Fruit fly (Drosophila melanogaster) whole organism, embryonic: ENCODE results near the gene CG8814.

Experiments
- Atf3 ChIP-seq: fragments of 200-800 bp; sonication (Bioruptor generic); optimal IDR thresholded peaks from 3 replicates; lab custom pipeline; 2016; ENCODE audit warnings: missing biosample characterization, missing genetic modification characterization
- Bdp1 ChIP-seq: fragments of 200-800 bp; sonication (Bioruptor generic); optimal IDR thresholded peaks from 3 replicates; lab custom pipeline; 2016; ENCODE audit warnings: missing biosample characterization, missing genetic modification characterization
- Bgb ChIP-seq: fragments of 200-800 bp; sonication (Bioruptor generic); IDR thresholded peaks from 2 replicates; pipeline ENCODE4 v1.3.6; 2022; ENCODE audit warnings: missing biosample characterization, missing genetic modification characterization; ENCODE audit not compliant: partially characterized antibody
- Blimp-1 ChIP-seq: fragments of 200-800 bp; sonication (Bioruptor generic); optimal IDR thresholded peaks from 3 replicates; lab custom pipeline; 2018; ENCODE audit warnings: missing biosample characterization, missing genetic modification characterization, mild to moderate bottlenecking, moderate library complexity, missing genetic modification reagents
- BtbVII ChIP-seq: fragments of 200-800 bp; sonication (Bioruptor generic); optimal IDR thresholded peaks from 3 replicates; lab custom pipeline; 2017; ENCODE audit warnings: missing biosample characterization, mild to moderate bottlenecking, missing genetic modification characterization
- CG10209 ChIP-seq: fragments of 200-800 bp; sonication (Bioruptor generic); optimal IDR thresholded peaks from 3 replicates; lab custom pipeline; 2017; ENCODE audit warnings: missing biosample characterization, mild to moderate bottlenecking, missing genetic modification characterization, missing genetic modification reagents
- CG10543 ChIP-seq: fragments of 200-800 bp; sonication (Bioruptor generic); optimal IDR thresholded peaks from 3 replicates; lab custom pipeline; 2017; ENCODE audit warnings: missing biosample characterization, mild to moderate bottlenecking, missing genetic modification characterization, moderate library complexity
- CG1233 ChIP-seq: fragments of 200-800 bp; sonication (Bioruptor generic); optimal IDR thresholded peaks from 4 replicates; lab custom pipeline; 2018; ENCODE audit warnings: missing biosample characterization, mild to moderate bottlenecking, missing genetic modification characterization
- CG12769 ChIP-seq: fragments of 200-800 bp; sonication (Bioruptor generic); optimal IDR thresholded peaks from 2 replicates; lab custom pipeline; 2019; ENCODE audit warnings: missing biosample characterization, mild to moderate bottlenecking, missing genetic modification characterization, moderate library complexity
- CG12942 ChIP-seq: fragments of 200-800 bp; sonication (Bioruptor generic); optimal IDR thresholded peaks from 3 replicates; lab custom pipeline; 2016; ENCODE audit warnings: missing biosample characterization, missing genetic modification characterization
- CG14050 ChIP-seq: fragments of 200-800 bp; sonication (Bioruptor generic); IDR thresholded peaks from 3 replicates; pipeline ENCODE4 v1.3.6; 2022; ENCODE audit warnings: missing biosample characterization, missing genetic modification characterization
- CG15269 ChIP-seq: fragments of 200-800 bp; sonication (Bioruptor generic); optimal IDR thresholded peaks from 2 replicates; lab custom pipeline; 2018; ENCODE audit warnings: missing biosample characterization, mild to moderate bottlenecking, missing genetic modification characterization, moderate library complexity
- CG1603 ChIP-seq: fragments of 200-800 bp; sonication (Bioruptor generic); optimal IDR thresholded peaks from 2 replicates; lab custom pipeline; 2019; ENCODE audit warnings: missing biosample characterization, mild to moderate bottlenecking, missing genetic modification characterization, moderate library complexity
- CG16863 ChIP-seq: fragments of 200-800 bp; sonication (Bioruptor generic); optimal IDR thresholded peaks from 3 replicates; lab custom pipeline; 2016; ENCODE audit warnings: missing biosample characterization, missing genetic modification characterization
- CG17385 ChIP-seq: fragments of 200-800 bp; sonication (Bioruptor generic); optimal IDR thresholded peaks from 3 replicates; lab custom pipeline; 2018; ENCODE audit warnings: missing biosample characterization, mild to moderate bottlenecking, missing genetic modification characterization
- CG17802 ChIP-seq: fragments of 200-800 bp; sonication (Bioruptor generic); optimal IDR thresholded peaks from 2 replicates; lab custom pipeline; 2018; ENCODE audit warnings: missing biosample characterization, mild to moderate bottlenecking, missing genetic modification characterization, moderate library complexity
- CG18262 ChIP-seq: fragments of 200-800 bp; optimal IDR thresholded peaks from 3 replicates; lab custom pipeline; 2019; ENCODE audit warnings: missing biosample characterization, mild to moderate bottlenecking, missing genetic modification characterization, moderate library complexity
- CG2129 ChIP-seq: fragments of 200-800 bp; sonication (Bioruptor generic); IDR thresholded peaks from 2 replicates; pipeline ENCODE4 v1.3.6; 2022; ENCODE audit warnings: missing biosample characterization, missing genetic modification characterization; ENCODE audit not compliant: partially characterized antibody
- CG3838 ChIP-seq: fragments of 200-800 bp; sonication (Bioruptor generic); optimal IDR thresholded peaks from 3 replicates; lab custom pipeline; 2016; ENCODE audit warnings: missing biosample characterization, missing genetic modification characterization
- CG4820 ChIP-seq: fragments of 200-800 bp; sonication (Bioruptor generic); optimal IDR thresholded peaks from 3 replicates; lab custom pipeline; 2016; ENCODE audit warnings: missing biosample characterization, missing genetic modification characterization
- CG5180 ChIP-seq: fragments of 200-800 bp; sonication (Bioruptor generic); optimal IDR thresholded peaks from 3 replicates; lab custom pipeline; 2017; ENCODE audit warnings: missing biosample characterization, missing genetic modification characterization, mild to moderate bottlenecking, moderate library complexity, missing genetic modification reagents
- CG5245 ChIP-seq: fragments of 200-800 bp; sonication (Bioruptor generic); optimal IDR thresholded peaks from 3 replicates; lab custom pipeline; 2016; ENCODE audit warnings: missing biosample characterization, missing genetic modification characterization
- CG7271 ChIP-seq: fragments of 200-800 bp; sonication (Bioruptor generic); optimal IDR thresholded peaks from 2 replicates; lab custom pipeline; 2018; ENCODE audit warnings: missing biosample characterization, mild to moderate bottlenecking, missing genetic modification characterization, moderate library complexity
- CG7357 ChIP-seq: fragments of 200-800 bp; sonication (Bioruptor generic); IDR thresholded peaks from 3 replicates; pipeline ENCODE4 v1.3.6; 2022; ENCODE audit warnings: missing biosample characterization, missing genetic modification characterization
- Fer3 ChIP-seq: fragments of 200-800 bp; sonication (Bioruptor generic); optimal IDR thresholded peaks from 2 replicates; lab custom pipeline; 2018; ENCODE audit warnings: missing biosample characterization, mild to moderate bottlenecking, missing genetic modification characterization, moderate library complexity
- GATAe ChIP-seq: fragments of 200-800 bp; sonication (Bioruptor generic); conservative IDR thresholded peaks from 2 replicates; pipeline ENCODE4 v1.3.6; 2022; ENCODE audit warnings: missing biosample characterization, missing genetic modification characterization
- Gsc ChIP-seq: fragments of 200-800 bp; sonication (Bioruptor generic); IDR thresholded peaks from 2 replicates; pipeline ENCODE4 v1.3.6; 2022; ENCODE audit warnings: missing biosample characterization, missing genetic modification characterization
- Lpt ChIP-seq: fragments of >200 bp; optimal IDR thresholded peaks from 2 replicates; lab custom pipeline; 2018; ENCODE audit warnings: missing biosample characterization, missing genetic modification characterization
- Six4 ChIP-seq: fragments of 200-800 bp; sonication (Bioruptor generic); optimal IDR thresholded peaks from 2 replicates; lab custom pipeline; 2016; ENCODE audit warnings: missing biosample characterization, missing genetic modification characterization
- Ssrp ChIP-seq: fragments of 200-800 bp; sonication (Bioruptor generic); optimal IDR thresholded peaks from 2 replicates; lab custom pipeline; 2018; ENCODE audit warnings: missing biosample characterization, mild to moderate bottlenecking, missing genetic modification characterization, moderate library complexity
- ab ChIP-seq: fragments of 200-800 bp; sonication (Bioruptor generic); optimal IDR thresholded peaks from 2 replicates; lab custom pipeline; 2016; ENCODE audit warnings: missing biosample characterization, missing genetic modification characterization
- ara ChIP-seq: fragments of 200-800 bp; sonication (Bioruptor generic); IDR thresholded peaks from 2 replicates; pipeline ENCODE4 v1.3.6; 2022; ENCODE audit warnings: missing biosample characterization, missing genetic modification characterization
- bbx ChIP-seq: fragments of 200-800 bp; sonication (Bioruptor generic); IDR thresholded peaks from 2 replicates; pipeline ENCODE4 v1.3.6; 2022; ENCODE audit warnings: missing biosample characterization, missing genetic modification characterization; ENCODE audit not compliant: partially characterized antibody
- btn ChIP-seq: fragments of 200-800 bp; sonication (Bioruptor generic); optimal IDR thresholded peaks from 2 replicates; lab custom pipeline; 2016; ENCODE audit warnings: missing biosample characterization, missing genetic modification characterization
- cad ChIP-seq: fragments of >200 bp; optimal IDR thresholded peaks from 2 replicates; lab custom pipeline; 2017; ENCODE audit warnings: missing biosample characterization, missing genetic modification characterization
- crc ChIP-seq: fragments of 200-800 bp; sonication (Bioruptor generic); optimal IDR thresholded peaks from 2 replicates; lab custom pipeline; 2016; ENCODE audit warnings: missing biosample characterization, missing genetic modification characterization
- eyg ChIP-seq: fragments of 200-800 bp; sonication (Bioruptor generic); optimal IDR thresholded peaks from 3 replicates; lab custom pipeline; 2016; ENCODE audit warnings: missing biosample characterization, missing genetic modification characterization
- gsb-n ChIP-seq: fragments of 200-800 bp; sonication (Bioruptor generic); optimal IDR thresholded peaks from 3 replicates; lab custom pipeline; 2018; ENCODE audit warnings: missing biosample characterization, mild to moderate bottlenecking, missing genetic modification characterization
- h ChIP-seq: fragments of >200 bp; optimal IDR thresholded peaks from 2 replicates; lab custom pipeline; 2017
- klu ChIP-seq: fragments of 200-800 bp; sonication (Bioruptor generic); IDR thresholded peaks from 2 replicates; pipeline ENCODE4 v1.3.6; 2022; ENCODE audit warnings: missing biosample characterization, missing genetic modification characterization
- maf-S ChIP-seq: fragments of 200-800 bp; sonication (Bioruptor generic); optimal IDR thresholded peaks from 2 replicates; lab custom pipeline; 2016; ENCODE audit warnings: missing biosample characterization, missing genetic modification characterization
- mam ChIP-seq: fragments of 200-800 bp; sonication (Bioruptor generic); optimal IDR thresholded peaks from 3 replicates; lab custom pipeline; 2016; ENCODE audit warnings: missing biosample characterization, missing genetic modification characterization
- nau ChIP-seq: fragments of 200-800 bp; sonication (Bioruptor generic); optimal IDR thresholded peaks from 3 replicates; lab custom pipeline; 2017; ENCODE audit warnings: missing biosample characterization, mild to moderate bottlenecking, missing genetic modification characterization, missing genetic modification reagents
- odd ChIP-seq: fragments of 200-800 bp; sonication (Bioruptor generic); optimal IDR thresholded peaks from 2 replicates; lab custom pipeline; 2017; ENCODE audit warnings: missing biosample characterization, mild to moderate bottlenecking, missing genetic modification characterization
- rib ChIP-seq: fragments of 200-800 bp; sonication (Bioruptor generic); IDR thresholded peaks from 2 replicates; pipeline ENCODE4 v1.3.6; 2022; ENCODE audit warnings: missing biosample characterization, missing genetic modification characterization
- ro ChIP-seq: fragments of 200-800 bp; sonication (Bioruptor generic); IDR thresholded peaks from 2 replicates; pipeline ENCODE4 v1.3.6; 2022; ENCODE audit warnings: missing biosample characterization, missing genetic modification characterization
- run ChIP-seq: fragments of 200-800 bp; sonication (Bioruptor generic); optimal IDR thresholded peaks from 3 replicates; lab custom pipeline; 2018; ENCODE audit warnings: missing biosample characterization, mild to moderate bottlenecking, missing genetic modification characterization
- seq ChIP-seq: fragments of 200-800 bp; sonication (Bioruptor generic); IDR thresholded peaks from 2 replicates; pipeline ENCODE4 v1.3.6; 2022; ENCODE audit warnings: missing biosample characterization, missing genetic modification characterization
- sob ChIP-seq: fragments of 200-800 bp; sonication (Bioruptor generic); IDR thresholded peaks from 2 replicates; pipeline ENCODE4 v1.3.6; 2022; ENCODE audit warnings: missing biosample characterization, missing genetic modification characterization
- vnd ChIP-seq: fragments of 200-800 bp; sonication (Bioruptor generic); IDR thresholded peaks from 3 replicates; pipeline ENCODE4 v1.3.6; 2022; ENCODE audit warnings: missing biosample characterization, missing genetic modification characterization; ENCODE audit not compliant: partially characterized antibody
- z ChIP-seq: fragments of 200-800 bp; sonication (Bioruptor generic); IDR thresholded peaks from 3 replicates; pipeline ENCODE4 v1.3.6; 2022; ENCODE audit warnings: missing biosample characterization, missing genetic modification characterization

The CG8814 gene

DNA sequence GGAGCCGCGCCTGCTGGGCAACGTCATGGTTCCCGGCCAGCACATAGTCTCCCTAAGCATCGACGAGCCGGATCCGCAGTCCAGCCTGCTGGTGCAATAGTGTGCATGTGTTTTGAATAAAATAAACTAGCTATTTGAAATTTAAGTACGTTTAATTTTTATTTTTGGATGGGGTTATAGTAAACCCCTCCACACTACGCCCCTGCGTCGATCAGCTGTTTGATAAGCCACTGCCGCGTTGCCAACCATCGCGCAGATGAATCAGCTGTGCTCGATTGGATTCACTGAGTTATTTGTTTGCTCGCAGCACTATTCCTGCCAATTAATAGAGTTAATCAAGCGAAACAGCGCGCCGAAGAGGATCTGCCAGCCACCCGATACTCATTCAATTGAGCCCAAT, 4.2 kb downstream of the CG8814 start, which contains the start of gene RabGGTb (continued):
- peak; percentile 77 for TF ChIP-seq CG1603
- peak; percentile 26 for TF ChIP-seq Fer3 (tag; lab: Kevin White, UChicago)
- no peak for TF ChIP-seq Six4 (GFP tag; lab: Kevin White, UChicago)
- TF ChIP-seq CG14050 (GFP tag; lab: Robert Waterston, UW) = peak; percentile 48; the same call in 2 of the 3 replicates
- TF ChIP-seq CG10543 (GFP tag; lab: Kevin White, UChicago) = peak; percentile 65
- TF ChIP-seq CG12942 (GFP tag; lab: Kevin White, UChicago) = no peak
- TF ChIP-seq eyg (GFP tag; lab: Kevin White, UChicago) = peak; percentile 13
- peak; percentile 74 for TF ChIP-seq mam
- peak; percentile 36 for TF ChIP-seq CG16863 (GFP tag; lab: Kevin White, UChicago)
- peak; percentile 81 for TF ChIP-seq seq (GFP tag; lab: Robert Waterston, UW)
- TF ChIP-seq CG10209 (GFP tag; lab: Kevin White, UChicago) = peak; percentile 41
- peak; percentile 52 for TF ChIP-seq gsb-n (tag; lab: Kevin White, UChicago)
- no peak for TF ChIP-seq Lpt (GFP tag; lab: Kevin White, UChicago)
- peak; percentile 62 for TF ChIP-seq CG15269
- no peak for TF ChIP-seq nau (GFP tag; lab: Kevin White, UChicago)
- peak; percentile 26 for TF ChIP-seq crc
- peak; percentile 65; the same call in 1 of the 2 replicates for TF ChIP-seq ara (GFP tag; lab: Robert Waterston, UW)
- peak; percentile 39 for TF ChIP-seq Bdp1 (GFP tag; lab: Kevin White, UChicago)
- no peak for TF ChIP-seq btn (GFP tag; lab: Kevin White, UChicago)
- no peak for TF ChIP-seq CG1233 (GFP tag; lab: Kevin White, UChicago)
- TF ChIP-seq vnd = no peak
- peak; percentile 7 for TF ChIP-seq ab (GFP tag; lab: Kevin White, UChicago)
- TF ChIP-seq bbx (GFP tag; lab: Robert Waterston, UW) = no peak
- TF ChIP-seq rib (GFP tag; lab: Robert Waterston, UW) = 0 out of 2 replicates have a peak, but pooled peaks have one; percentile 54
- peak; percentile 54 for TF ChIP-seq CG17385 (GFP tag; lab: Kevin White, UChicago)
- TF ChIP-seq h (lab: Kevin White, UChicago) = no peak
- TF ChIP-seq ro (GFP tag; lab: Robert Waterston, UW) = no peak
- TF ChIP-seq sob (GFP tag; lab: Robert Waterston, UW) = peak; percentile 83
- TF ChIP-seq cad (GFP tag; lab: Kevin White, UChicago) = no peak
- no peak for TF ChIP-seq CG7271 (tag; lab: Kevin White, UChicago)
- TF ChIP-seq CG18262 = peak; percentile 18
- TF ChIP-seq CG7357 = no peak
- peak; percentile 75 for TF ChIP-seq GATAe (GFP tag; lab: Robert Waterston, UW)
- TF ChIP-seq BtbVII = peak; percentile 27
- peak; percentile 26 for TF ChIP-seq CG5180 (GFP tag; lab: Kevin White, UChicago)
- TF ChIP-seq Atf3 (GFP tag; lab: Kevin White, UChicago) = peak; percentile 17
- TF ChIP-seq run (tag; lab: Kevin White, UChicago) = no peak
- no peak for TF ChIP-seq Gsc (GFP tag; lab: Robert Waterston, UW)
- no peak for TF ChIP-seq z (GFP tag; lab: Robert Waterston, UW)
- TF ChIP-seq klu = peak; percentile 33; the same call in 1 of the 2 replicates
- peak; percentile 25 for TF ChIP-seq Blimp-1
- TF ChIP-seq CG5245 = no peak
- TF ChIP-seq maf-S = peak; percentile 25
- peak; percentile 17 for TF ChIP-seq CG17802 (tag; lab: Kevin White, UChicago)
- TF ChIP-seq CG3838 (GFP tag; lab: Kevin White, UChicago) = no peak
- TF ChIP-seq CG12769 (tag; lab: Kevin White, UChicago) = peak; percentile 73
- TF ChIP-seq Ssrp (tag; lab: Kevin White, UChicago) = peak; percentile 42
- TF ChIP-seq CG4820 (GFP tag; lab: Kevin White, UChicago) = peak; percentile 23
- no peak for TF ChIP-seq CG2129
- TF ChIP-seq Bgb (GFP tag; lab: Robert Waterston, UW) = no peak
- peak; percentile 5 for TF ChIP-seq odd (GFP tag; lab: Kevin White, UChicago)
